Fruit fly (Drosophila melanogaster): ENCODE results near the gene CG17300.

DNA sequence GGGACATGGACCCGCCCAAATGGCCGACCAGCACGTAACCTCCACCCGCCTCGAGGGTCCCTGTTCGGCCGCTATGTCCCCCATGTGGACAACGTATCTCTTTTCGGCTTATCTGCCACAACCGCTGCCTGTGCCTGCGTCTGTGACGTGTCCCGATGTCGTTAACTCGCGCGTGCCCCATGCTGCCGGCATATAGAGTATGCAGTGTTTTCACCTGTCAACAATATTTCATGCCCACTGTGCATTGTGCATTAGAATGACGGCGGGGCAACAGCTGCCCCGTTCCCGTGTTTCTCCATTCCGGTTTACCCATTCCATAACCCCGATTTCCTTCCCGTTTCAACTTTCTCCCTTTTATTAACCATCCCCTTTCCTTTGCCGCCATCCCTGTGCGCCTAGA, 47.8 kb upstream of the CG17300 start:
- TF ChIP-seq psq (optimal IDR thresholded peaks at IDR 0.05) (no peak), Dll (optimal IDR thresholded peaks at IDR 0.05) (no peak), pan (optimal IDR thresholded peaks at IDR 0.05) (no peak), CG8478 (optimal IDR thresholded peaks at IDR 0.05) (no peak), usp (GFP tag; optimal IDR thresholded peaks at IDR 0.05) (no peak)
